Fruit fly (Drosophila melanogaster): ENCODE data around the gene CG14050.

Gene CG14050

DNA sequence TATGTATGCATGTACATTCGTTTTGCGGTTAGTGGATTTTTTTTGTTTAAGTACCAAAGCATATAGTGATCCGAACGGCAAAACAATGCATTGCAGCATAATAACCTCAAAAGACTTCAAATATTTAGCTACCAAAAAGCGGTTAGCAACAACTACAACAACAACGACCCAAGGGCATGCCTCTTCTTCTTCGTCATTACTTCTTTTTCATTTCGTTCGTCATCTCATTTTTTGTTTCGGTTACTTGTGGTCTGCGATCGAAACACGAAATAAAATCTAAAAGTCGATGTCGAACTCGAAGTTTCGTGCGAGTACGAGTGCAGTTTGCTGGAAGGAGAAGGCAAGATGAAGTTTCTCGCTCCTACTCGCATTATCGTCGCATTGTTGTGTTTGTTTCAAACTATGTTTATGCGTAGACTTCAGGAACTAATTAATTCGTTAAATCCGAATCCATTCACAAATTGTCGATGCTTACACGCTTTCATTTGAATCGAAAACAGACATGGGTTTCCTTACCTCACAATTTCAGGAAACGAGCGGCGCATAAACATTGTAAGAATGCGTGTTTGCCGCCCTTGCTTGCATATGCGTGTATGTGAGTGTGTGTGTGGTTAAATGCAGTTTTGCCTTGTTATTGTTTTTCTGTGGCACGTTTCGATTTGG is 27.2 kb downstream of the CG14050 start (continued):
- no peak for TF ChIP-seq Dfd (GFP tag; optimal IDR thresholded peaks at IDR 0.05)

DNA sequence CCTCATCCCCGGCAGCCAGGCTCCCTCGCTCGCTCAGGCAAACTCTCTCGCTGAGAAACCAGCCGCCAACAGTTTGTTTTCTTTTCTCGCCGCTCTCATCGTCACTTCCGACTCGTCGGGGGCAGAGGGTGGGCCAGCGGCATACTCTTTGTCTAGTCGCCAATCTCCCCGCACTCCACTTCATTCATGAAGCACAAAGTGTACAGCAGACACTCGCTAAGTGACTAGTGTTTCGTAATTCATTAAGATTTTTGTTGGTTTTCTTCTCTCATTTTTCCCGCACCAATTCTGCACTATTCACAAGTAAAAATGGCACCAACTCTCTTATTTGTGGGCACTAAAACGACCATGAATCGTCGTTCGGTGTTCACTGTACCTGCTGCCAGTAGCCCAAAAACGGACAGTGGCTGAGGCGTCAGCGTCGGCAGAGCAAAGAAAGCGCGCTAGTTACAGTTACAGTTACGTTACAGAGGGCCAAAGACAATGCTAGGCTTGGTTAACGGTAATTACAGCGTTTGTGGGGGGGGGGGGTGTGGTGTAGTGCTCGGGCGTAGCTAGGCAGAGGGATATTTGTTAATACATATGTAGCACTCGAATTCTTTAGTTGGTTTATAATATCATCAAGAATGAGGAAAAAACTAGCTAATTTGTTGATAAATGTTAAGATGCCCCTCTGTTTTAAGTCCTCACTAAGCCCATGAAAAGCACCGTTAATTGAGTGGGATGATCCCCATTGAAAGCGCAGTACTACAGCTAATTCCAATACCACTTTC is 28.4 kb downstream of the CG14050 start:
- TF ChIP-seq dmrt93B (GFP tag; optimal IDR thresholded peaks at IDR 0.05) (peak; percentile 76), Jra (GFP tag; optimal IDR thresholded peaks at IDR 0.05) (peak; percentile 24), sage (GFP tag; optimal IDR thresholded peaks at IDR 0.05) (peak; percentile 57), Rel (GFP tag; optimal IDR thresholded peaks at IDR 0.05) (no peak), Rel (tag; optimal IDR thresholded peaks at IDR 0.05) (peak; percentile 35), Vsx2 (GFP tag; optimal IDR thresholded peaks at IDR 0.05; ENCODE audit: partially characterized antibody) (no peak), Myc (optimal IDR thresholded peaks at IDR 0.05) (no peak), CG32264 (GFP tag; optimal IDR thresholded peaks at IDR 0.05) (peak; percentile 72), br (GFP tag; optimal IDR thresholded peaks at IDR 0.05) (peak; percentile 91), Dfd (GFP tag; optimal IDR thresholded peaks at IDR 0.05) (no peak), rgr (GFP tag; optimal IDR thresholded peaks at IDR 0.05) (peak; percentile 89), N (GFP tag; optimal IDR thresholded peaks at IDR 0.05) (no peak), HLH106 (tag; optimal IDR thresholded peaks at IDR 0.05) (peak; percentile 84), CG9705 (GFP tag; optimal IDR thresholded peaks at IDR 0.05) (no peak), sv (GFP tag; optimal IDR thresholded peaks at IDR 0.05) (peak; percentile 97), h (GFP tag; optimal IDR thresholded peaks at IDR 0.05) (peak; percentile 94), Mio (GFP tag; optimal IDR thresholded peaks at IDR 0.05) (peak; percentile 62), Sp1 (GFP tag; optimal IDR thresholded peaks at IDR 0.05) (peak; percentile 81), foxo (GFP tag; optimal IDR thresholded peaks at IDR 0.05) (peak; percentile 42 to 91), brk (GFP tag; optimal IDR thresholded peaks at IDR 0.05) (no peak), jim (GFP tag; optimal IDR thresholded peaks at IDR 0.05) (no peak), dl (GFP tag; optimal IDR thresholded peaks at IDR 0.05; ENCODE audit: insufficient read depth in 1 of 2, partially characterized antibody in 2 of 2) (no peak), Hr83 (GFP tag; optimal IDR thresholded peaks at IDR 0.05; ENCODE audit: poor library complexity, severe bottlenecking) (no peak), ey (GFP tag; optimal IDR thresholded peaks at IDR 0.05) (peak; percentile 93), usp (GFP tag; optimal IDR thresholded peaks at IDR 0.05) (no peak), GATAd (GFP tag; optimal IDR thresholded peaks at IDR 0.05) (no peak), tai (GFP tag; optimal IDR thresholded peaks at IDR 0.05) (peak; percentile 69), woc (GFP tag; optimal IDR thresholded peaks at IDR 0.05) (peak; percentile 37), dsf (GFP tag; optimal IDR thresholded peaks at IDR 0.05; ENCODE audit: borderline replicate concordance) (no peak), fru (GFP tag; optimal IDR thresholded peaks at IDR 0.05) (peak; percentile 93), pan (optimal IDR thresholded peaks at IDR 0.05) (no peak), Dif (GFP tag; optimal IDR thresholded peaks at IDR 0.05; ENCODE audit: partially characterized antibody) (no peak), psq (GFP tag; optimal IDR thresholded peaks at IDR 0.05) (peak; percentile 71), Hr78 (GFP tag; optimal IDR thresholded peaks at IDR 0.05) (no peak), CrebA (GFP tag; optimal IDR thresholded peaks at IDR 0.05; ENCODE audit: borderline replicate concordance) (no peak), OdsH (GFP tag; optimal IDR thresholded peaks at IDR 0.05) (peak; percentile 81), Hnf4 (GFP tag; optimal IDR thresholded peaks at IDR 0.05) (peak; percentile 85), lola (GFP tag; optimal IDR thresholded peaks at IDR 0.05) (no peak), Abd-B (GFP tag; optimal IDR thresholded peaks at IDR 0.05) (no peak)

All from whole organism, wandering third instar larva.